Worm (Caenorhabditis elegans) whole organism, L4 larva: ENCODE data around the gene smvt-1.

Source experiments
- D1046.2 ChIP-seq: fragments of 200-800 bp; sonication (Bioruptor generic); IDR thresholded peaks from 2 replicates; pipeline ENCODE4 v1.3.6; 2022; ENCODE audit warnings: missing genetic modification characterization, missing compliant biosample characterization
- F10B5.3 ChIP-seq: sonication (generic microtip); optimal IDR thresholded peaks from 2 replicates; lab custom pipeline; 2016; ENCODE audit warnings: mild to moderate bottlenecking, missing genetic modification characterization, missing compliant biosample characterization
- R02D3.7 ChIP-seq: fragments of 150-350 bp; sonication (generic microtip); optimal IDR thresholded peaks from 3 replicates; lab custom pipeline; 2014; ENCODE audit warnings: missing biosample characterization, missing genetic modification characterization
- T26A8.4 ChIP-seq: fragments of 200-800 bp; sonication (Bioruptor generic); IDR thresholded peaks from 2 replicates; pipeline ENCODE4 v1.3.6; 2022; ENCODE audit warnings: missing genetic modification characterization, missing compliant biosample characterization
- ZK337.2 ChIP-seq: fragments of 200-800 bp; sonication (Bioruptor generic); IDR thresholded peaks from 2 replicates; pipeline ENCODE4 v1.3.6; 2022; ENCODE audit warnings: missing genetic modification reagents, missing genetic modification characterization, missing compliant biosample characterization
- aha-1 ChIP-seq: fragments of 150-350 bp; peaks from one replicate; lab custom pipeline; 2014; ENCODE audit warnings: missing biosample characterization, missing genetic modification characterization
- arid-1 ChIP-seq: fragments of 200-800 bp; sonication (Bioruptor generic); conservative IDR thresholded peaks from 2 replicates; pipeline ENCODE4 v1.3.6; 2022; ENCODE audit warnings: missing genetic modification reagents, missing genetic modification characterization, missing compliant biosample characterization
- ctbp-1 ChIP-seq: fragments of 200-800 bp; sonication (Bioruptor generic); IDR thresholded peaks from 2 replicates; pipeline ENCODE4 v1.3.6; 2022; ENCODE audit warnings: missing genetic modification reagents, missing genetic modification characterization, missing compliant biosample characterization
- dmd-8 ChIP-seq: fragments of 200-800 bp; sonication (Bioruptor generic); IDR thresholded peaks from 2 replicates; pipeline ENCODE4 v1.3.6; 2022; ENCODE audit warnings: missing genetic modification characterization, missing compliant biosample characterization
- dve-1 ChIP-seq: sonication (generic microtip); optimal IDR thresholded peaks from 2 replicates; lab custom pipeline; 2017; ENCODE audit warnings: antibody characterized with exemption, mild to moderate bottlenecking, missing genetic modification characterization, missing compliant biosample characterization; ENCODE audit not compliant: insufficient read depth
- egl-43 ChIP-seq: fragments of 200-800 bp; sonication (Bioruptor generic); IDR thresholded peaks from 2 replicates; pipeline ENCODE4 v1.3.6; 2022; ENCODE audit warnings: missing genetic modification reagents, missing genetic modification characterization, missing compliant biosample characterization
- gei-8 ChIP-seq: fragments of 200-800 bp; sonication (Bioruptor generic); optimal IDR thresholded peaks from 2 replicates; lab custom pipeline; 2018; ENCODE audit warnings: mild to moderate bottlenecking, missing genetic modification characterization, missing compliant biosample characterization
- hlh-30 ChIP-seq: sonication (generic microtip); optimal IDR thresholded peaks from 2 replicates; lab custom pipeline; 2017; ENCODE audit warnings: antibody characterized with exemption, mild to moderate bottlenecking, missing genetic modification characterization, missing compliant biosample characterization; ENCODE audit not compliant: insufficient read depth
- lin-13 ChIP-seq: fragments of 150-350 bp; optimal IDR thresholded peaks from 2 replicates; lab custom pipeline; 2014; ENCODE audit warnings: missing biosample characterization, missing genetic modification reagents, missing genetic modification characterization
- lin-38 ChIP-seq: fragments of 200-800 bp; sonication (Bioruptor generic); IDR thresholded peaks from 2 replicates; pipeline ENCODE4 v1.3.6; 2022; ENCODE audit warnings: missing genetic modification reagents, missing genetic modification characterization, missing compliant biosample characterization
- lin-39 ChIP-seq: fragments of 150-350 bp; optimal IDR thresholded peaks from 2 replicates; lab custom pipeline; 2014; ENCODE audit warnings: missing biosample characterization, missing genetic modification reagents, missing genetic modification characterization
- madf-5 ChIP-seq, 2 experiments: fragments of 200-800 bp; sonication (Bioruptor generic); IDR thresholded peaks; 2 replicates each; pipeline ENCODE4 v1.3.6; 2022; ENCODE audit warnings: missing compliant biosample characterization in 2 of 2, missing genetic modification characterization in 2 of 2
- mdl-1 ChIP-seq, 2 experiments: fragments of 150-350 bp in 1 of 2; sonication (generic microtip) in 1 of 2; optimal IDR thresholded peaks; 2 replicates each; lab custom pipeline; 2014 to 2017; ENCODE audit warnings: missing biosample characterization in 2 of 2, missing genetic modification characterization in 2 of 2
- mxl-2 ChIP-seq: fragments of 200-800 bp; sonication (Bioruptor generic); conservative IDR thresholded peaks from 2 replicates; pipeline ENCODE4 v1.3.6; 2022; ENCODE audit warnings: missing genetic modification reagents, missing genetic modification characterization, missing compliant biosample characterization
- nhr-111 ChIP-seq: fragments of 200-800 bp; sonication (Bioruptor generic); optimal IDR thresholded peaks from 2 replicates; lab custom pipeline; 2018; ENCODE audit warnings: mild to moderate bottlenecking, missing genetic modification characterization, missing compliant biosample characterization
- nhr-41 ChIP-seq: fragments of 200-800 bp; sonication (Bioruptor generic); IDR thresholded peaks from 2 replicates; pipeline ENCODE4 v1.3.6; 2022; ENCODE audit warnings: missing genetic modification reagents, missing genetic modification characterization, missing compliant biosample characterization
- nhr-42 ChIP-seq: fragments of 200-800 bp; sonication (Bioruptor generic); IDR thresholded peaks from 2 replicates; pipeline ENCODE4 v1.3.6; 2022; ENCODE audit warnings: missing genetic modification characterization, missing compliant biosample characterization
- nhr-76 ChIP-seq: fragments of 150-350 bp; optimal IDR thresholded peaks from 2 replicates; lab custom pipeline; 2014; ENCODE audit warnings: missing biosample characterization, missing genetic modification characterization
- nhr-77 ChIP-seq: fragments of 150-350 bp; optimal IDR thresholded peaks from 2 replicates; lab custom pipeline; 2014; ENCODE audit warnings: missing biosample characterization, missing genetic modification characterization
- pha-4 ChIP-seq, 2 experiments: fragments of 150-350 bp in 1 of 2; fragments of 200-800 bp in 1 of 2; sonication (Bioruptor generic) in 1 of 2; IDR thresholded peaks in 1 of 2; optimal IDR thresholded peaks in 1 of 2; 2 replicates each; pipeline versions ENCODE4 v1.3.6 to Lab custom; 2014 to 2022; ENCODE audit warnings: missing genetic modification characterization in 2 of 2, missing genetic modification reagents in 2 of 2, missing biosample characterization in 1 of 2, missing compliant biosample characterization in 1 of 2
- php-3 ChIP-seq: fragments of 200-800 bp; sonication (Bioruptor generic); IDR thresholded peaks from 2 replicates; pipeline ENCODE4 v1.3.6; 2022; ENCODE audit warnings: missing genetic modification reagents, missing genetic modification characterization, missing compliant biosample characterization
- rbr-2 ChIP-seq: sonication (generic microtip); optimal IDR thresholded peaks from 2 replicates; lab custom pipeline; 2016; ENCODE audit warnings: missing genotype, missing genetic modification characterization, missing compliant biosample characterization
- set-16 ChIP-seq: fragments of 200-800 bp; sonication (Bioruptor generic); IDR thresholded peaks from 2 replicates; pipeline ENCODE4 v1.3.6; 2022; ENCODE audit warnings: missing genetic modification reagents, missing genetic modification characterization, missing compliant biosample characterization
- snpc-1.2 ChIP-seq: fragments of 200-800 bp; sonication (Bioruptor generic); IDR thresholded peaks from 2 replicates; pipeline ENCODE4 v1.3.6; 2022; ENCODE audit warnings: missing genetic modification reagents, missing genetic modification characterization, missing compliant biosample characterization
- tag-97 ChIP-seq: fragments of 200-800 bp; sonication (Bioruptor generic); IDR thresholded peaks from 2 replicates; pipeline ENCODE4 v1.3.6; 2022; ENCODE audit warnings: missing genetic modification characterization, missing compliant biosample characterization
- unc-62 ChIP-seq, 3 experiments: fragments of 150-350 bp in 1 of 3; sonication (generic microtip); optimal IDR thresholded peaks in 2 of 3; peaks in 1 of 3; 1 replicate in 1 of 3; 2 replicates in 2 of 3; lab custom pipeline; 2014 to 2017; ENCODE audit warnings: missing biosample characterization in 3 of 3, missing genetic modification characterization in 3 of 3, missing genetic modification reagents in 3 of 3, missing genotype in 1 of 3
- vab-7 ChIP-seq: fragments of 200-800 bp; sonication (Bioruptor generic); IDR thresholded peaks from 2 replicates; pipeline ENCODE4 v1.3.6; 2022; ENCODE audit warnings: missing genetic modification reagents, missing genetic modification characterization, missing compliant biosample characterization
- zfp-3 ChIP-seq: fragments of 200-800 bp; sonication (Bioruptor generic); conservative IDR thresholded peaks from 2 replicates; pipeline ENCODE4 v1.3.6; 2022; ENCODE audit warnings: missing genetic modification reagents, missing genetic modification characterization, missing compliant biosample characterization

Gene smvt-1

ce11 chrX:2513667-2514198, 35.1 kb downstream of the smvt-1 start:
- TF ChIP-seq nhr-42 (GFP tag; lab: Robert Waterston, UW) (no peak), lin-39 (tag; lab: Kevin White, UChicago) (no peak), vab-7 (GFP tag; lab: Robert Waterston, UW) (no peak), arid-1 (GFP tag; lab: Robert Waterston, UW) (no peak), unc-62 (GFP tag; optimal IDR thresholded peaks at IDR 0.05 in 1 of 2; lab: Kevin White, UChicago) (peak in 1 of 2 experiments; percentile 50), unc-62 (tag; optimal IDR thresholded peaks at IDR 0.05; lab: Kevin White, UChicago) (no peak), gei-8 (GFP tag; lab: Kevin White, UChicago) (no peak)

- TF ChIP-seq nhr-111 (GFP tag; lab: Kevin White, UChicago) (no peak), F10B5.3 (no peak), mdl-1 (tag; optimal IDR thresholded peaks at IDR 0.05; lab: Kevin White, UChicago) (no peak), set-16 (GFP tag; lab: Robert Waterston, UW) (no peak), rbr-2 (tag; lab: Kevin White, UChicago) (no peak), nhr-76 (tag; lab: Kevin White, UChicago) (no peak), hlh-30 (tag; lab: Kevin White, UChicago) (no peak), R02D3.7 (tag; lab: Kevin White, UChicago) (no peak), tag-97 (GFP tag; lab: Robert Waterston, UW) (no peak), unc-62 (GFP tag; optimal IDR thresholded peaks at IDR 0.05 in 1 of 2; lab: Kevin White, UChicago) (no peak), unc-62 (tag; optimal IDR thresholded peaks at IDR 0.05; lab: Kevin White, UChicago) (no peak), php-3 (no peak), zfp-3 (GFP tag; lab: Robert Waterston, UW) (no peak), lin-13 (GFP tag; lab: Kevin White, UChicago) (no peak), madf-5 (GFP tag; IDR thresholded peaks at IDR 0.05; lab: Robert Waterston, UW) (no peak), T26A8.4 (GFP tag; lab: Robert Waterston, UW) (no peak), ZK337.2 (GFP tag; lab: Robert Waterston, UW) (no peak), nhr-41 (GFP tag; lab: Robert Waterston, UW) (no peak)
Observed at ce11 chrX:2508449-2508848, 40.3 kb downstream of the smvt-1 start, which contains the start of gene K02E10.7. Gene K02E10.7 (minus strand): TSS chrX:2508549.

ce11 chrX:2506738-2507137, 42.0 kb downstream of the smvt-1 start:
- TF ChIP-seq snpc-1.2 (GFP tag; lab: Robert Waterston, UW): no peak
- no peak for TF ChIP-seq nhr-77 (tag; lab: Kevin White, UChicago)
- 0 out of 2 replicates have a peak, but pooled peaks have one; percentile 21 for TF ChIP-seq ctbp-1
- TF ChIP-seq, all 104 proteins: peak for 1

- peak; percentile 86 for TF ChIP-seq aha-1
- TF ChIP-seq dve-1: no peak
- no peak for TF ChIP-seq lin-38 (GFP tag; lab: Robert Waterston, UW)
- TF ChIP-seq D1046.2: no peak
- TF ChIP-seq egl-43: 0 out of 2 replicates have a peak, but pooled peaks have one; percentile 41
- TF ChIP-seq pha-4 (GFP tag; IDR thresholded peaks at IDR 0.05; lab: Robert Waterston, UW): no peak
- peak; percentile 45 for TF ChIP-seq pha-4 (tag; optimal IDR thresholded peaks at IDR 0.05; lab: Kevin White, UChicago)
- no peak for TF ChIP-seq rbr-2 (tag; lab: Kevin White, UChicago)
- no peak for TF ChIP-seq lin-13 (GFP tag; lab: Kevin White, UChicago)
- TF ChIP-seq mxl-2 (GFP tag; lab: Robert Waterston, UW): no peak
- no peak for TF ChIP-seq dmd-8
Observed at ce11 chrX:2497816-2498215, 51.0 kb downstream of the smvt-1 start.
